Fruit fly (Drosophila melanogaster) whole organism, embryonic: ENCODE measurements around the gene Dredd.

Experiments used
- BEAF-32 ChIP-seq: fragments of 200-800 bp; sonication (Bioruptor generic); optimal IDR thresholded peaks from 3 replicates; lab custom pipeline; 2017; ENCODE audit warnings: missing biosample characterization, missing genetic modification characterization, mild to moderate bottlenecking, moderate library complexity, missing genetic modification reagents
- Bgb ChIP-seq: fragments of 200-800 bp; sonication (Bioruptor generic); IDR thresholded peaks from 2 replicates; pipeline ENCODE4 v1.3.6; 2022; ENCODE audit warnings: missing biosample characterization, missing genetic modification characterization; ENCODE audit not compliant: partially characterized antibody
- C15 ChIP-seq: fragments of 200-800 bp; sonication (Bioruptor generic); IDR thresholded peaks from 3 replicates; pipeline ENCODE4 v1.3.6; 2022; ENCODE audit warnings: missing biosample characterization, missing genetic modification characterization
- CG10431 ChIP-seq: fragments of 200-800 bp; sonication (Bioruptor generic); optimal IDR thresholded peaks from 3 replicates; lab custom pipeline; 2018; ENCODE audit warnings: missing biosample characterization, mild to moderate bottlenecking, missing genetic modification characterization
- CG11723 ChIP-seq: fragments of 200-800 bp; sonication (Bioruptor generic); optimal IDR thresholded peaks from 2 replicates; lab custom pipeline; 2017; ENCODE audit warnings: missing biosample characterization, mild to moderate bottlenecking, missing genetic modification characterization
- CG13775 ChIP-seq: fragments of 200-800 bp; sonication (Bioruptor generic); optimal IDR thresholded peaks from 3 replicates; lab custom pipeline; 2017; ENCODE audit warnings: missing biosample characterization, mild to moderate bottlenecking, missing genetic modification characterization
- CG14667 ChIP-seq: fragments of 200-800 bp; sonication (Bioruptor generic); IDR thresholded peaks from 2 replicates; pipeline ENCODE4 v1.3.6; 2022; ENCODE audit warnings: missing biosample characterization, missing genetic modification characterization
- CG15479 ChIP-seq: fragments of 200-800 bp; sonication (Bioruptor generic); optimal IDR thresholded peaks from 3 replicates; lab custom pipeline; 2019; ENCODE audit warnings: missing biosample characterization, mild to moderate bottlenecking, missing genetic modification characterization, moderate library complexity
- CG1603 ChIP-seq: fragments of 200-800 bp; sonication (Bioruptor generic); optimal IDR thresholded peaks from 2 replicates; lab custom pipeline; 2019; ENCODE audit warnings: missing biosample characterization, mild to moderate bottlenecking, missing genetic modification characterization, moderate library complexity
- CG17186 ChIP-seq: fragments of 200-800 bp; sonication (Bioruptor generic); optimal IDR thresholded peaks from 3 replicates; lab custom pipeline; 2017; ENCODE audit warnings: missing biosample characterization, missing genetic modification reagents, missing genetic modification characterization
- CG17328 ChIP-seq: fragments of 200-800 bp; sonication (Bioruptor generic); IDR thresholded peaks from 2 replicates; pipeline ENCODE4 v1.3.6; 2022; ENCODE audit warnings: missing biosample characterization, missing genetic modification characterization
- CG17361 ChIP-seq: fragments of 200-800 bp; sonication (Bioruptor generic); IDR thresholded peaks from 3 replicates; pipeline ENCODE4 v1.3.6; 2022; ENCODE audit warnings: missing biosample characterization, missing genetic modification characterization
- CG17385 ChIP-seq: fragments of 200-800 bp; sonication (Bioruptor generic); optimal IDR thresholded peaks from 3 replicates; lab custom pipeline; 2018; ENCODE audit warnings: missing biosample characterization, mild to moderate bottlenecking, missing genetic modification characterization
- CG1792 ChIP-seq: fragments of 200-800 bp; sonication (Bioruptor generic); optimal IDR thresholded peaks from 2 replicates; lab custom pipeline; 2016; ENCODE audit warnings: missing biosample characterization, missing genetic modification characterization
- CG18476 ChIP-seq: fragments of 200-800 bp; sonication (Bioruptor generic); optimal IDR thresholded peaks from 2 replicates; lab custom pipeline; 2016; ENCODE audit warnings: missing biosample characterization, mild to moderate bottlenecking, missing genetic modification characterization
- CG2875 ChIP-seq: fragments of 200-800 bp; sonication (Bioruptor generic); optimal IDR thresholded peaks from 2 replicates; lab custom pipeline; 2017; ENCODE audit warnings: missing biosample characterization, mild to moderate bottlenecking, missing genetic modification characterization, missing genetic modification reagents
- CG34224 ChIP-seq: fragments of 200-800 bp; sonication (Bioruptor generic); IDR thresholded peaks from 3 replicates; pipeline ENCODE4 v1.3.6; 2022; ENCODE audit warnings: missing biosample characterization, missing genetic modification characterization; ENCODE audit not compliant: partially characterized antibody
- CG9932 ChIP-seq: fragments of 200-800 bp; sonication (Bioruptor generic); IDR thresholded peaks from 2 replicates; pipeline ENCODE4 v1.3.6; 2022; ENCODE audit warnings: missing biosample characterization, missing genetic modification characterization
- CrebB ChIP-seq: fragments of 200-800 bp; sonication (Bioruptor generic); optimal IDR thresholded peaks from 3 replicates; lab custom pipeline; 2018; ENCODE audit warnings: missing biosample characterization, mild to moderate bottlenecking, missing genetic modification characterization
- E2f2 ChIP-seq: fragments of 200-800 bp; sonication (Bioruptor generic); IDR thresholded peaks from 2 replicates; pipeline ENCODE4 v1.3.6; 2022; ENCODE audit warnings: missing biosample characterization, missing genetic modification characterization
- Hr78 ChIP-seq, 2 experiments: fragments of 200-800 bp in 1 of 2; fragments of >200 bp in 1 of 2; sonication (Bioruptor generic) in 1 of 2; optimal IDR thresholded peaks; 2 replicates each; lab custom pipeline; 2017 to 2019; ENCODE audit warnings: missing biosample characterization in 2 of 2, missing genetic modification characterization in 2 of 2, mild to moderate bottlenecking in 1 of 2, moderate library complexity in 1 of 2
- Lpt ChIP-seq: fragments of >200 bp; optimal IDR thresholded peaks from 2 replicates; lab custom pipeline; 2018; ENCODE audit warnings: missing biosample characterization, missing genetic modification characterization
- MTF-1 ChIP-seq: fragments of 200-800 bp; sonication (Bioruptor generic); optimal IDR thresholded peaks from 2 replicates; lab custom pipeline; 2018; ENCODE audit warnings: missing biosample characterization, mild to moderate bottlenecking, missing genetic modification characterization, borderline replicate concordance
- Mad ChIP-seq: fragments of 200-800 bp; sonication (Bioruptor generic); optimal IDR thresholded peaks from 2 replicates; lab custom pipeline; 2016; ENCODE audit warnings: missing biosample characterization, missing genetic modification characterization
- NfI ChIP-seq: fragments of 200-800 bp; sonication (Bioruptor generic); optimal IDR thresholded peaks from 3 replicates; lab custom pipeline; 2018; ENCODE audit warnings: missing biosample characterization, mild to moderate bottlenecking, missing genetic modification characterization, moderate library complexity
- Pdp1 ChIP-seq, 2 experiments: fragments of 200-800 bp; sonication (Bioruptor generic); optimal IDR thresholded peaks; 3 replicates each; lab custom pipeline; 2016; ENCODE audit warnings: missing biosample characterization in 2 of 2, missing genetic modification characterization in 2 of 2, mild to moderate bottlenecking in 1 of 2, moderate library complexity in 1 of 2
- Ptx1 ChIP-seq: fragments of 200-800 bp; sonication (Bioruptor generic); IDR thresholded peaks from 2 replicates; pipeline ENCODE4 v1.3.6; 2022; ENCODE audit warnings: missing biosample characterization, missing genetic modification characterization
- Ravus ChIP-seq: fragments of 200-800 bp; sonication (Bioruptor generic); IDR thresholded peaks from 2 replicates; pipeline ENCODE4 v1.3.6; 2022; ENCODE audit warnings: missing biosample characterization, missing genetic modification characterization
- Scr ChIP-seq: fragments of 200-800 bp; sonication (Bioruptor generic); IDR thresholded peaks from 2 replicates; pipeline ENCODE4 v1.3.6; 2022; ENCODE audit warnings: missing biosample characterization, missing genetic modification characterization; ENCODE audit not compliant: partially characterized antibody
- YL-1 ChIP-seq: fragments of 200-800 bp; sonication (Bioruptor generic); optimal IDR thresholded peaks from 3 replicates; lab custom pipeline; 2017; ENCODE audit warnings: missing biosample characterization, mild to moderate bottlenecking, missing genetic modification characterization
- bcd ChIP-seq: fragments of 200-800 bp; sonication (Bioruptor generic); optimal IDR thresholded peaks from 2 replicates; lab custom pipeline; 2017; ENCODE audit warnings: missing biosample characterization, mild to moderate bottlenecking, missing genetic modification characterization
- chm ChIP-seq: fragments of 200-800 bp; sonication (Bioruptor generic); IDR thresholded peaks from 2 replicates; pipeline ENCODE4 v1.3.6; 2022; ENCODE audit warnings: missing biosample characterization, missing genetic modification characterization
- dati ChIP-seq: fragments of 200-800 bp; sonication (Bioruptor generic); IDR thresholded peaks from 2 replicates; pipeline ENCODE4 v1.3.6; 2022; ENCODE audit warnings: missing biosample characterization, missing genetic modification characterization
- dysf ChIP-seq: fragments of 200-800 bp; sonication (Bioruptor generic); IDR thresholded peaks from 3 replicates; pipeline ENCODE4 v1.3.6; 2022; ENCODE audit warnings: missing biosample characterization, missing genetic modification characterization
- fd96Cb ChIP-seq: fragments of 200-800 bp; sonication (Bioruptor generic); optimal IDR thresholded peaks from 2 replicates; lab custom pipeline; 2018; ENCODE audit warnings: missing biosample characterization, mild to moderate bottlenecking, missing genetic modification characterization, moderate library complexity
- gro ChIP-seq: fragments of 200-800 bp; sonication (Bioruptor generic); optimal IDR thresholded peaks from 2 replicates; lab custom pipeline; 2016; ENCODE audit warnings: missing biosample characterization, missing genetic modification characterization
- ham ChIP-seq: fragments of 200-800 bp; sonication (Bioruptor generic); IDR thresholded peaks from 2 replicates; pipeline ENCODE4 v1.3.6; 2022; ENCODE audit warnings: missing biosample characterization, missing genetic modification characterization
- jing ChIP-seq: fragments of 200-800 bp; sonication (Bioruptor generic); optimal IDR thresholded peaks from 2 replicates; lab custom pipeline; 2018; ENCODE audit warnings: missing biosample characterization, mild to moderate bottlenecking, missing genetic modification characterization
- lmd ChIP-seq: fragments of 200-800 bp; sonication (Bioruptor generic); IDR thresholded peaks from 2 replicates; pipeline ENCODE4 v1.3.6; 2022; ENCODE audit warnings: missing biosample characterization, missing genetic modification characterization
- luna ChIP-seq: fragments of 200-800 bp; sonication (Bioruptor generic); optimal IDR thresholded peaks from 2 replicates; lab custom pipeline; 2016; ENCODE audit warnings: missing biosample characterization, missing genetic modification characterization
- mld ChIP-seq: fragments of 200-800 bp; sonication (Bioruptor generic); IDR thresholded peaks from 3 replicates; pipeline ENCODE4 v1.3.6; 2022; ENCODE audit warnings: missing biosample characterization, missing genetic modification characterization; ENCODE audit not compliant: partially characterized antibody
- nerfin-1 ChIP-seq: fragments of 200-800 bp; sonication (Bioruptor generic); optimal IDR thresholded peaks from 3 replicates; lab custom pipeline; 2019; ENCODE audit warnings: missing biosample characterization, mild to moderate bottlenecking, missing genetic modification characterization, moderate library complexity
- nmo ChIP-seq: fragments of 200-800 bp; sonication (Bioruptor generic); optimal IDR thresholded peaks from 2 replicates; lab custom pipeline; 2018; ENCODE audit warnings: missing biosample characterization, mild to moderate bottlenecking, missing genetic modification characterization, moderate library complexity
- onecut ChIP-seq: fragments of 200-800 bp; sonication (Bioruptor generic); IDR thresholded peaks from 2 replicates; pipeline ENCODE4 v1.3.6; 2022; ENCODE audit warnings: missing biosample characterization, missing genetic modification characterization
- pzg ChIP-seq: fragments of 200-800 bp; sonication (Bioruptor generic); optimal IDR thresholded peaks from 3 replicates; lab custom pipeline; 2018; ENCODE audit warnings: missing biosample characterization, mild to moderate bottlenecking, missing genetic modification characterization, moderate library complexity
- row ChIP-seq: fragments of 200-800 bp; sonication (Bioruptor generic); IDR thresholded peaks from 3 replicates; pipeline ENCODE4 v1.3.6; 2022; ENCODE audit warnings: missing biosample characterization, missing genetic modification characterization
- tgo ChIP-seq: fragments of 200-800 bp; sonication (Bioruptor generic); IDR thresholded peaks from 3 replicates; pipeline ENCODE4 v1.3.6; 2022; ENCODE audit warnings: missing biosample characterization, missing genetic modification characterization
- tll ChIP-seq, 2 experiments: fragments of 200-800 bp in 1 of 2; fragments of >200 bp in 1 of 2; sonication (Bioruptor generic) in 1 of 2; optimal IDR thresholded peaks; 2 replicates each; lab custom pipeline; 2017 to 2019; ENCODE audit warnings: missing biosample characterization in 2 of 2, missing genetic modification characterization in 2 of 2, mild to moderate bottlenecking in 1 of 2, moderate library complexity in 1 of 2
- vfl ChIP-seq: fragments of 200-800 bp; sonication (Bioruptor generic); optimal IDR thresholded peaks from 2 replicates; lab custom pipeline; 2016; ENCODE audit warnings: missing biosample characterization, missing genetic modification characterization
- zfh1 ChIP-seq: fragments of 200-800 bp; sonication (Bioruptor generic); IDR thresholded peaks from 3 replicates; pipeline ENCODE4 v1.3.6; 2022; ENCODE audit warnings: missing biosample characterization, missing genetic modification characterization

Gene Dredd

DNA sequence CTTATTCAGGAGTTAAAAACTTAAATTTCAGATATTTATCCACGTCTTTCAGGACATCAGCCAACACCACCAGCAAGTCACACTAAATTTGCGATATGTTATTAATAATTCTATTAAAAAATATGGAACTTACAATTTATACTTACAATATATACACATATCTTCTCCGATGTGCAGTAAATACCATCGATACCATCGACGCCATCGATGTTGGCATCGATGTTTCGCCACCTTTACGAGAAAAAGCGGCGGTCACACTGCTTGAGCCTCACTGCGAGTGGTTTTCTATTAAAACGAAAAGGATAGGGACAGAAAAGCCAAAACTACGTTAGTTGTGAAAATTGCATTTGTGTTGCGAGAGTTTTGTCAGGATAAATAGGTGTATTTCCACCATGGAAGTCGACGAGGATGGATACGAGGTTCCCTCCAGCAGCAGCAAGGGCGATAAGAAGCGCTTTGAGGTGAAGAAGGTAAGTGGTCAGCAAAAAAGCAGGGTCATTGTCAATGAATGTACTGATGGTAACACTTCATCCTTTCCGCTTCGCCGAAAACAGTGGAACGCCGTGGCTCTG, 11.8 kb upstream of the Dredd start, which contains the start of gene Roc1a (continued):
- TF ChIP-seq NfI (GFP tag; lab: Kevin White, UChicago) = no peak
- TF ChIP-seq Ptx1 = no peak
- no peak for TF ChIP-seq CG17186 (GFP tag; lab: Kevin White, UChicago)
- TF ChIP-seq CG13775 (GFP tag; lab: Kevin White, UChicago) = peak; percentile 45
- TF ChIP-seq vfl (GFP tag; lab: Kevin White, UChicago) = no peak
- peak; percentile 53; the same call in 1 of the 3 replicates for TF ChIP-seq mld (GFP tag; lab: Robert Waterston, UW)
- TF ChIP-seq Mad (GFP tag; lab: Kevin White, UChicago) = no peak
- TF ChIP-seq ham = no peak
- TF ChIP-seq dysf = no peak
- no peak for TF ChIP-seq tgo (GFP tag; lab: Robert Waterston, UW)
- TF ChIP-seq pzg = peak; percentile 52
- TF ChIP-seq chm = no peak
- TF ChIP-seq Ravus (GFP tag; lab: Robert Waterston, UW) = no peak
- TF ChIP-seq CG34224 (GFP tag; lab: Robert Waterston, UW) = peak; percentile 25; the same call in 2 of the 3 replicates
- TF ChIP-seq YL-1 (GFP tag; lab: Kevin White, UChicago) = peak; percentile 28
- peak; percentile 36 for TF ChIP-seq CG1603
- peak; percentile 73 for TF ChIP-seq Scr (GFP tag; lab: Robert Waterston, UW)
- no peak for TF ChIP-seq lmd (GFP tag; lab: Robert Waterston, UW)
- TF ChIP-seq gro (GFP tag; lab: Kevin White, UChicago) = no peak
- TF ChIP-seq tll (GFP tag; optimal IDR thresholded peaks at IDR 0.05; lab: Kevin White, UChicago) = no peak
- no peak for TF ChIP-seq bcd (GFP tag; lab: Kevin White, UChicago)
- peak; percentile 23 for TF ChIP-seq nmo (GFP tag; lab: Kevin White, UChicago)
- TF ChIP-seq Hr78 (GFP tag; optimal IDR thresholded peaks at IDR 0.05; lab: Kevin White, UChicago) = no peak
- TF ChIP-seq onecut (GFP tag; lab: Robert Waterston, UW) = no peak
- TF ChIP-seq Bgb (GFP tag; lab: Robert Waterston, UW) = peak; percentile 79
- TF ChIP-seq luna = no peak
- TF ChIP-seq Lpt = no peak
- TF ChIP-seq CG14667 = no peak
- no peak for TF ChIP-seq Pdp1 (GFP tag; optimal IDR thresholded peaks at IDR 0.05; lab: Kevin White, UChicago)
- TF ChIP-seq E2f2 (GFP tag; lab: Robert Waterston, UW) = no peak
- no peak for TF ChIP-seq nerfin-1 (tag; lab: Kevin White, UChicago)
- no peak for TF ChIP-seq CG11723
- TF ChIP-seq BEAF-32 (GFP tag; lab: Kevin White, UChicago) = peak; percentile 78
- TF ChIP-seq zfh1 (GFP tag; lab: Robert Waterston, UW) = 0 out of 3 replicates have a peak, but pooled peaks have one; percentile 21
- no peak for TF ChIP-seq CrebB
- no peak for TF ChIP-seq fd96Cb (tag; lab: Kevin White, UChicago)
- no peak for TF ChIP-seq CG17328
- no peak for TF ChIP-seq CG1792
- no peak for TF ChIP-seq CG18476 (GFP tag; lab: Kevin White, UChicago)
- TF ChIP-seq CG10431 (GFP tag; lab: Kevin White, UChicago) = no peak
- TF ChIP-seq C15 (GFP tag; lab: Robert Waterston, UW) = no peak
- peak; percentile 73 for TF ChIP-seq row
- TF ChIP-seq CG17361 = peak; percentile 59; the same call in 1 of the 3 replicates
- no peak for TF ChIP-seq MTF-1 (GFP tag; lab: Kevin White, UChicago)
- no peak for TF ChIP-seq CG17385 (GFP tag; lab: Kevin White, UChicago)
- no peak for TF ChIP-seq CG15479 (GFP tag; lab: Kevin White, UChicago)
- peak; percentile 57 for TF ChIP-seq CG9932
- TF ChIP-seq jing (GFP tag; lab: Kevin White, UChicago) = no peak
- TF ChIP-seq dati (GFP tag; lab: Robert Waterston, UW) = no peak
- TF ChIP-seq CG2875 (GFP tag; lab: Kevin White, UChicago) = no peak
